Worm (Caenorhabditis elegans) whole organism, L4/young adult: Measurements from ENCODE around the gene F53F4.12.

Experiments used
- W03F9.2 ChIP-seq: fragments of 150-350 bp; optimal IDR thresholded peaks from 2 replicates; lab custom pipeline; 2014; ENCODE audit warnings: missing biosample characterization, missing genetic modification characterization
- dao-5 ChIP-seq: sonication (generic microtip); optimal IDR thresholded peaks from 2 replicates; lab custom pipeline; 2016; ENCODE audit warnings: missing genotype, missing genetic modification characterization, moderate library complexity, missing compliant biosample characterization
- him-1 ChIP-seq: sonication (generic microtip); optimal IDR thresholded peaks from 2 replicates; lab custom pipeline; 2016; ENCODE audit warnings: missing genotype, missing genetic modification reagents, missing genetic modification characterization, missing compliant biosample characterization

ce11 chrV:13668337-13668736 lies 42.5 kb downstream of the F53F4.12 start:
- TF ChIP-seq W03F9.2 (tag; lab: Kevin White, UChicago) (no peak), him-1 (no peak), dao-5 (tag; lab: Kevin White, UChicago) (no peak)
